Worm (Caenorhabditis elegans): ENCODE results near the gene T25B9.6.

Gene T25B9.6

DNA sequence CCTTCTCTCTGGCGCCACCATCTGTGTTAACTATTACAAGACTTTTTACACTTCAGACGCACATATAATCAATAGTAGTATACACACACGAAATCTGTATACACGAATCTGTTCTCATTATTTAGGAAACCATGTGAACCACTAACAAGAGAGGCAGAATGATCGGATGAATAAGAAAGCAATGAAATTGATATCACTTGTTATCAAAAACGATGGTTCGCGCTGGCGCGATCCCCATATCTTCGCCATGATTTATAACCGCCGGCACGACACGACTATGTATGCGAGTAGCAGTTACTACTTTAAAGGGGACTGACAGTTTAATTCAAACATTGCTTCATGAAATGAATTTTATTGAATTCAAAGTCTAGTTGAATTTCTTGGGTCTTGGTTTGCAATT, 23.4 kb downstream of the T25B9.6 start:
- TF ChIP-seq aha-1 (tag) (peak; percentile 60), unc-39 (tag; optimal IDR thresholded peaks at IDR 0.05) (no peak)

ce11 chrIV:10782014-10782413, 24.1 kb downstream of the T25B9.6 start:
- TF ChIP-seq nhr-41 (GFP tag; IDR thresholded peaks at IDR 0.05): no peak
- no peak for TF ChIP-seq zag-1 (tag; optimal IDR thresholded peaks at IDR 0.05)
- no peak for TF ChIP-seq lir-3 (tag; optimal IDR thresholded peaks at IDR 0.05)
- peak; percentile 81 for TF ChIP-seq mxl-2 (GFP tag; conservative IDR thresholded peaks at IDR 0.05)
- TF ChIP-seq mdl-1 (tag; optimal IDR thresholded peaks at IDR 0.05): peak in 1 of 2 experiments; percentile 87
- no peak for TF ChIP-seq mes-2 (tag; optimal IDR thresholded peaks at IDR 0.05; ENCODE audit: poor library complexity, severe bottlenecking)
- TF ChIP-seq nhr-42 (GFP tag; IDR thresholded peaks at IDR 0.05): no peak
- peak; percentile 83 for TF ChIP-seq mxl-3 (GFP tag; optimal IDR thresholded peaks at IDR 0.05)
- TF ChIP-seq R02D3.7 (tag; optimal IDR thresholded peaks at IDR 0.05): no peak
- TF ChIP-seq zip-2 (tag; optimal IDR thresholded peaks at IDR 0.05): no peak
- no peak for TF ChIP-seq F37D6.2 (tag; optimal IDR thresholded peaks at IDR 0.05)
- TF ChIP-seq duxl-1 (tag; optimal IDR thresholded peaks at IDR 0.05; ENCODE audit: poor library complexity): no peak
- TF ChIP-seq sdz-12 (GFP tag; optimal IDR thresholded peaks at IDR 0.05): no peak
- TF ChIP-seq vab-7 (GFP tag; IDR thresholded peaks at IDR 0.05): no peak
- TF ChIP-seq cey-2 (tag; optimal IDR thresholded peaks at IDR 0.05; ENCODE audit: borderline replicate concordance, insufficient read depth): peak; percentile 75
- no peak for TF ChIP-seq madf-5 (GFP tag; IDR thresholded peaks at IDR 0.05)
- peak in 1 of 2 experiments; percentile 54 for TF ChIP-seq lsy-2 (tag; optimal IDR thresholded peaks at IDR 0.05)
- no peak for TF ChIP-seq ceh-82 (tag; optimal IDR thresholded peaks at IDR 0.05)
- no peak for TF ChIP-seq jun-1 (tag; optimal IDR thresholded peaks at IDR 0.05)
- TF ChIP-seq dmd-8 (GFP tag; IDR thresholded peaks at IDR 0.05): no peak
- TF ChIP-seq hlh-11 (tag; optimal IDR thresholded peaks at IDR 0.05): peak; percentile 72
- TF ChIP-seq nhr-48 (tag; optimal IDR thresholded peaks at IDR 0.05): peak; percentile 94
- no peak for TF ChIP-seq F10B5.3 (tag; optimal IDR thresholded peaks at IDR 0.05)
- TF ChIP-seq dpl-1 (GFP tag; optimal IDR thresholded peaks at IDR 0.05): peak; percentile 34
- TF ChIP-seq hlh-30 (tag; optimal IDR thresholded peaks at IDR 0.05; ENCODE audit: insufficient read depth): peak; percentile 76
- no peak for TF ChIP-seq nhr-237 (tag; optimal IDR thresholded peaks at IDR 0.05)
- peak; percentile 71 for TF ChIP-seq nhr-28 (tag; optimal IDR thresholded peaks at IDR 0.05)
- TF ChIP-seq egl-27 (tag; optimal IDR thresholded peaks at IDR 0.05): no peak
- TF ChIP-seq F44E2.7 (GFP tag; IDR thresholded peaks at IDR 0.05): no peak
- TF ChIP-seq ZK546.5 (tag; optimal IDR thresholded peaks at IDR 0.05): no peak
- TF ChIP-seq nhr-10 (tag; optimal IDR thresholded peaks at IDR 0.05): no peak
- TF ChIP-seq ztf-11 (tag; optimal IDR thresholded peaks at IDR 0.05): no peak
- TF ChIP-seq unc-39 (tag; optimal IDR thresholded peaks at IDR 0.05): no peak
- 0 out of 2 replicates have a peak, but pooled peaks have one; percentile 40 for TF ChIP-seq ceh-20 (GFP tag; IDR thresholded peaks at IDR 0.05)
- TF ChIP-seq dmd-6 (GFP tag; IDR thresholded peaks at IDR 0.05): peak; percentile 38
- TF ChIP-seq dve-1 (tag; optimal IDR thresholded peaks at IDR 0.05; ENCODE audit: insufficient read depth): no peak
- no peak for TF ChIP-seq daf-12 (tag; optimal IDR thresholded peaks at IDR 0.05)

ce11 chrIV:10784085-10784484, 26.1 kb downstream of the T25B9.6 start:
- no peak for TF ChIP-seq pha-4 (GFP tag; IDR thresholded peaks at IDR 0.05)
- TF ChIP-seq pha-4 (tag; optimal IDR thresholded peaks at IDR 0.05): no peak
- peak in 1 of 2 experiments; percentile 54 for TF ChIP-seq unc-62 (GFP tag; optimal IDR thresholded peaks at IDR 0.05 in 1 of 2)
- TF ChIP-seq unc-62 (tag; optimal IDR thresholded peaks at IDR 0.05): no peak
- TF ChIP-seq fos-1 (tag; optimal IDR thresholded peaks at IDR 0.05): no peak
- TF ChIP-seq rbr-2 (tag; optimal IDR thresholded peaks at IDR 0.05): no peak
- TF ChIP-seq R02D3.7 (tag; optimal IDR thresholded peaks at IDR 0.05): no peak
- TF ChIP-seq nhr-48 (tag; optimal IDR thresholded peaks at IDR 0.05): peak; percentile 72
- TF ChIP-seq hlh-11 (tag; optimal IDR thresholded peaks at IDR 0.05): peak; percentile 51
- TF ChIP-seq Y5F2A.4 (GFP tag; optimal IDR thresholded peaks at IDR 0.05): no peak
- peak; percentile 56 for TF ChIP-seq mxl-3 (GFP tag; optimal IDR thresholded peaks at IDR 0.05)
- no peak for TF ChIP-seq tra-1 (GFP tag; IDR thresholded peaks at IDR 0.05)
- TF ChIP-seq nhr-28 (tag; optimal IDR thresholded peaks at IDR 0.05): peak; percentile 62
- TF ChIP-seq mdl-1 (tag; optimal IDR thresholded peaks at IDR 0.05): peak in 1 of 2 experiments; percentile 64
- TF ChIP-seq T26A8.4 (GFP tag; IDR thresholded peaks at IDR 0.05): no peak
- TF ChIP-seq nhr-25 (tag; optimal IDR thresholded peaks at IDR 0.05; ENCODE audit: borderline replicate concordance, insufficient read depth): peak; percentile 20
